Worm (Caenorhabditis elegans): ENCODE data around the gene F55A11.8.

ce11 chrV:11818064-11818463, 30.1 kb downstream of the F55A11.8 start:
- TF ChIP-seq nhr-11 (tag; optimal IDR thresholded peaks at IDR 0.05) (no peak), snpc-4 (tag; optimal IDR thresholded peaks at IDR 0.05) (no peak), nhr-12 (tag; optimal IDR thresholded peaks at IDR 0.05) (no peak), ama-1 (optimal IDR thresholded peaks at IDR 0.05) (no peak), ztf-1 (GFP tag; conservative IDR thresholded peaks at IDR 0.05) (no peak)

Measured in whole organism, L2 larva.